Fruit fly (Drosophila melanogaster) whole organism, embryonic: ENCODE measurements around the gene Eip93F.

Source experiments
- Aef1 ChIP-seq: fragments of 200-800 bp; sonication (Bioruptor generic); IDR thresholded peaks from 3 replicates; pipeline ENCODE4 v1.3.6; 2022; ENCODE audit warnings: missing biosample characterization, missing genetic modification characterization
- Bgb ChIP-seq: fragments of 200-800 bp; sonication (Bioruptor generic); IDR thresholded peaks from 2 replicates; pipeline ENCODE4 v1.3.6; 2022; ENCODE audit warnings: missing biosample characterization, missing genetic modification characterization; ENCODE audit not compliant: partially characterized antibody
- Blimp-1 ChIP-seq: fragments of 200-800 bp; sonication (Bioruptor generic); optimal IDR thresholded peaks from 3 replicates; lab custom pipeline; 2018; ENCODE audit warnings: missing biosample characterization, missing genetic modification characterization, mild to moderate bottlenecking, moderate library complexity, missing genetic modification reagents
- CG10274 ChIP-seq: fragments of 200-800 bp; sonication (Bioruptor generic); optimal IDR thresholded peaks from 3 replicates; lab custom pipeline; 2017; ENCODE audit warnings: missing biosample characterization, mild to moderate bottlenecking, missing genetic modification characterization
- CG11504 ChIP-seq: fragments of 200-800 bp; sonication (Bioruptor generic); optimal IDR thresholded peaks from 3 replicates; lab custom pipeline; 2019; ENCODE audit warnings: missing biosample characterization, mild to moderate bottlenecking, missing genetic modification characterization, moderate library complexity
- CG17361 ChIP-seq: fragments of 200-800 bp; sonication (Bioruptor generic); IDR thresholded peaks from 3 replicates; pipeline ENCODE4 v1.3.6; 2022; ENCODE audit warnings: missing biosample characterization, missing genetic modification characterization
- CG2712 ChIP-seq: fragments of 200-800 bp; optimal IDR thresholded peaks from 3 replicates; lab custom pipeline; 2019; ENCODE audit warnings: missing biosample characterization, mild to moderate bottlenecking, missing genetic modification characterization, moderate library complexity
- CG2889 ChIP-seq: fragments of 200-800 bp; sonication (Bioruptor generic); IDR thresholded peaks from 3 replicates; pipeline ENCODE4 v1.3.6; 2022; ENCODE audit warnings: missing biosample characterization, missing genetic modification characterization
- CG31441 ChIP-seq: fragments of 200-800 bp; sonication (Bioruptor generic); IDR thresholded peaks from 2 replicates; pipeline ENCODE4 v1.3.6; 2022; ENCODE audit warnings: missing biosample characterization, missing genetic modification characterization
- CG4820 ChIP-seq: fragments of 200-800 bp; sonication (Bioruptor generic); optimal IDR thresholded peaks from 3 replicates; lab custom pipeline; 2016; ENCODE audit warnings: missing biosample characterization, missing genetic modification characterization
- CG6175 ChIP-seq: fragments of 200-800 bp; sonication (Bioruptor generic); IDR thresholded peaks from 3 replicates; pipeline ENCODE4 v1.3.6; 2022; ENCODE audit warnings: missing biosample characterization, missing genetic modification characterization
- CG7786 ChIP-seq: fragments of 200-800 bp; sonication (Bioruptor generic); optimal IDR thresholded peaks from 2 replicates; lab custom pipeline; 2016; ENCODE audit warnings: missing biosample characterization, missing genetic modification characterization
- CG7839 ChIP-seq: fragments of 200-800 bp; sonication (Bioruptor generic); optimal IDR thresholded peaks from 3 replicates; lab custom pipeline; 2018; ENCODE audit warnings: missing biosample characterization, mild to moderate bottlenecking, missing genetic modification characterization, moderate library complexity
- CG9215 ChIP-seq: fragments of 200-800 bp; sonication (Bioruptor generic); IDR thresholded peaks from 2 replicates; pipeline ENCODE4 v1.3.6; 2022; ENCODE audit warnings: missing biosample characterization, missing genetic modification characterization
- CG9797 ChIP-seq: fragments of 200-800 bp; sonication (Bioruptor generic); optimal IDR thresholded peaks from 3 replicates; lab custom pipeline; 2018; ENCODE audit warnings: missing biosample characterization, mild to moderate bottlenecking, missing genetic modification characterization
- Dad ChIP-seq: fragments of 200-800 bp; sonication (Bioruptor generic); optimal IDR thresholded peaks from 3 replicates; lab custom pipeline; 2016; ENCODE audit warnings: missing biosample characterization, missing genetic modification characterization
- Fer2 ChIP-seq: fragments of 200-800 bp; sonication (Bioruptor generic); optimal IDR thresholded peaks from 2 replicates; lab custom pipeline; 2018; ENCODE audit warnings: missing biosample characterization, mild to moderate bottlenecking, missing genetic modification characterization, moderate library complexity
- HLH3B ChIP-seq: fragments of 200-800 bp; sonication (Bioruptor generic); IDR thresholded peaks from 2 replicates; pipeline ENCODE4 v1.3.6; 2022; ENCODE audit warnings: missing biosample characterization, missing genetic modification characterization
- Hr51 ChIP-seq, 2 experiments: fragments of 200-800 bp; sonication (Bioruptor generic); optimal IDR thresholded peaks; 2 replicates in 1 of 2; 3 replicates in 1 of 2; lab custom pipeline; 2016 to 2018; ENCODE audit warnings: missing biosample characterization in 2 of 2, missing genetic modification characterization in 2 of 2, mild to moderate bottlenecking in 1 of 2, moderate library complexity in 1 of 2
- Lpt ChIP-seq: fragments of >200 bp; optimal IDR thresholded peaks from 2 replicates; lab custom pipeline; 2018; ENCODE audit warnings: missing biosample characterization, missing genetic modification characterization
- Nf-YA ChIP-seq: fragments of 200-800 bp; sonication (Bioruptor generic); IDR thresholded peaks from 2 replicates; pipeline ENCODE4 v1.3.6; 2022; ENCODE audit warnings: missing biosample characterization, missing genetic modification characterization
- Oli ChIP-seq: fragments of 200-800 bp; sonication (Bioruptor generic); optimal IDR thresholded peaks from 2 replicates; lab custom pipeline; 2018; ENCODE audit warnings: missing biosample characterization, mild to moderate bottlenecking, missing genetic modification characterization, moderate library complexity
- Ptx1 ChIP-seq: fragments of 200-800 bp; sonication (Bioruptor generic); IDR thresholded peaks from 2 replicates; pipeline ENCODE4 v1.3.6; 2022; ENCODE audit warnings: missing biosample characterization, missing genetic modification characterization
- Rfx ChIP-seq: fragments of 200-800 bp; sonication (Bioruptor generic); IDR thresholded peaks from 2 replicates; pipeline ENCODE4 v1.3.6; 2022; ENCODE audit warnings: missing biosample characterization, missing genetic modification characterization
- Six4 ChIP-seq: fragments of 200-800 bp; sonication (Bioruptor generic); optimal IDR thresholded peaks from 2 replicates; lab custom pipeline; 2016; ENCODE audit warnings: missing biosample characterization, missing genetic modification characterization
- Sox100B ChIP-seq: fragments of 200-800 bp; sonication (Bioruptor generic); optimal IDR thresholded peaks from 3 replicates; lab custom pipeline; 2018; ENCODE audit warnings: missing biosample characterization, mild to moderate bottlenecking, missing genetic modification characterization
- Sox102F ChIP-seq: fragments of 200-800 bp; sonication (Bioruptor generic); optimal IDR thresholded peaks from 2 replicates; lab custom pipeline; 2018; ENCODE audit warnings: missing biosample characterization, mild to moderate bottlenecking, missing genetic modification characterization, moderate library complexity
- Ssrp ChIP-seq: fragments of 200-800 bp; sonication (Bioruptor generic); optimal IDR thresholded peaks from 2 replicates; lab custom pipeline; 2018; ENCODE audit warnings: missing biosample characterization, mild to moderate bottlenecking, missing genetic modification characterization, moderate library complexity
- Xbp1 ChIP-seq: fragments of 200-800 bp; sonication (Bioruptor generic); optimal IDR thresholded peaks from 3 replicates; lab custom pipeline; 2016; ENCODE audit warnings: missing biosample characterization, mild to moderate bottlenecking, missing genetic modification characterization
- aop ChIP-seq: fragments of 200-800 bp; sonication (Bioruptor generic); IDR thresholded peaks from 2 replicates; pipeline ENCODE4 v1.3.6; 2022; ENCODE audit warnings: missing biosample characterization, missing genetic modification characterization
- cad ChIP-seq: fragments of >200 bp; optimal IDR thresholded peaks from 2 replicates; lab custom pipeline; 2017; ENCODE audit warnings: missing biosample characterization, missing genetic modification characterization
- danr ChIP-seq: fragments of 200-800 bp; sonication (Bioruptor generic); IDR thresholded peaks from 2 replicates; pipeline ENCODE4 v1.3.6; 2022; ENCODE audit warnings: missing biosample characterization, missing genetic modification characterization
- dmrt11E ChIP-seq: fragments of 200-800 bp; sonication (Bioruptor generic); optimal IDR thresholded peaks from 3 replicates; lab custom pipeline; 2018; ENCODE audit warnings: missing biosample characterization, mild to moderate bottlenecking, missing genetic modification characterization, moderate library complexity
- dmrt99B ChIP-seq: fragments of 200-800 bp; sonication (Bioruptor generic); optimal IDR thresholded peaks from 2 replicates; lab custom pipeline; 2018; ENCODE audit warnings: missing biosample characterization, mild to moderate bottlenecking, missing genetic modification characterization, moderate library complexity
- en ChIP-seq: fragments of 200-800 bp; sonication (Bioruptor generic); optimal IDR thresholded peaks from 2 replicates; lab custom pipeline; 2016; ENCODE audit warnings: missing biosample characterization, missing genetic modification characterization
- esg ChIP-seq: fragments of 200-800 bp; sonication (Bioruptor generic); conservative IDR thresholded peaks from 2 replicates; pipeline ENCODE4 v1.3.6; 2022; ENCODE audit warnings: missing biosample characterization, missing genetic modification characterization
- gfzf ChIP-seq: fragments of 200-800 bp; sonication (Bioruptor generic); optimal IDR thresholded peaks from 2 replicates; lab custom pipeline; 2016; ENCODE audit warnings: missing biosample characterization, mild to moderate bottlenecking, missing genetic modification characterization, moderate library complexity
- ham ChIP-seq: fragments of 200-800 bp; sonication (Bioruptor generic); IDR thresholded peaks from 2 replicates; pipeline ENCODE4 v1.3.6; 2022; ENCODE audit warnings: missing biosample characterization, missing genetic modification characterization
- hbn ChIP-seq: fragments of 200-800 bp; sonication (Bioruptor generic); IDR thresholded peaks from 2 replicates; pipeline ENCODE4 v1.3.6; 2022; ENCODE audit warnings: missing biosample characterization, missing genetic modification characterization; ENCODE audit not compliant: partially characterized antibody
- nom ChIP-seq: fragments of 200-800 bp; sonication (Bioruptor generic); optimal IDR thresholded peaks from 2 replicates; lab custom pipeline; 2017; ENCODE audit warnings: missing biosample characterization, missing genetic modification characterization, mild to moderate bottlenecking, moderate library complexity, missing genetic modification reagents
- oc ChIP-seq: fragments of 200-800 bp; sonication (Bioruptor generic); optimal IDR thresholded peaks from 2 replicates; lab custom pipeline; 2018; ENCODE audit warnings: missing biosample characterization, mild to moderate bottlenecking, missing genetic modification characterization, moderate library complexity
- peb ChIP-seq: fragments of 200-800 bp; sonication (Bioruptor generic); IDR thresholded peaks from 2 replicates; pipeline ENCODE4 v1.3.6; 2022; ENCODE audit warnings: missing biosample characterization, missing genetic modification characterization
- phol ChIP-seq: fragments of 200-800 bp; sonication (Bioruptor generic); optimal IDR thresholded peaks from 3 replicates; lab custom pipeline; 2018; ENCODE audit warnings: missing biosample characterization, mild to moderate bottlenecking, missing genetic modification characterization, moderate library complexity
- sim ChIP-seq: fragments of 200-800 bp; sonication (Bioruptor generic); IDR thresholded peaks from 2 replicates; pipeline ENCODE4 v1.3.6; 2022; ENCODE audit warnings: missing biosample characterization, missing genetic modification characterization
- sima ChIP-seq: fragments of 200-800 bp; sonication (Bioruptor generic); optimal IDR thresholded peaks from 2 replicates; lab custom pipeline; 2016; ENCODE audit warnings: missing biosample characterization, missing genetic modification characterization
- slbo ChIP-seq: fragments of 200-800 bp; sonication (Bioruptor generic); IDR thresholded peaks from 2 replicates; pipeline ENCODE4 v1.3.6; 2022; ENCODE audit warnings: missing biosample characterization, missing genetic modification characterization
- slou ChIP-seq: fragments of 200-800 bp; sonication (Bioruptor generic); optimal IDR thresholded peaks from 3 replicates; lab custom pipeline; 2016; ENCODE audit warnings: missing biosample characterization, missing genetic modification characterization
- ttk ChIP-seq: fragments of 200-800 bp; sonication (Bioruptor generic); IDR thresholded peaks from 2 replicates; pipeline ENCODE4 v2.1.2; 2022; ENCODE audit warnings: missing biosample characterization, missing genetic modification characterization
- unpg ChIP-seq: fragments of 200-800 bp; sonication (Bioruptor generic); optimal IDR thresholded peaks from 3 replicates; lab custom pipeline; 2018; ENCODE audit warnings: missing biosample characterization, mild to moderate bottlenecking, missing genetic modification characterization, moderate library complexity

Gene Eip93F

dm6 chr3R:21937075-21937950, 11.6 kb upstream of the Eip93F start (continued):
- no peak for TF ChIP-seq CG7786 (GFP tag; lab: Kevin White, UChicago)
- TF ChIP-seq slou: no peak
- TF ChIP-seq Hr51 (GFP tag; optimal IDR thresholded peaks at IDR 0.05; lab: Kevin White, UChicago): peak in 1 of 2 experiments; percentile 37
- peak; percentile 51 for TF ChIP-seq phol (tag; lab: Kevin White, UChicago)
- TF ChIP-seq Six4 (GFP tag; lab: Kevin White, UChicago): peak; percentile 17
- peak; percentile 19 for TF ChIP-seq dmrt11E (tag; lab: Kevin White, UChicago)
- TF ChIP-seq ham (GFP tag; lab: Robert Waterston, UW): no peak
- peak; percentile 43; the same call in 1 of the 3 replicates for TF ChIP-seq CG17361 (GFP tag; lab: Robert Waterston, UW)
- TF ChIP-seq CG9215: peak; percentile 14; the same call in 1 of the 2 replicates
- TF ChIP-seq CG2712 (tag; lab: Kevin White, UChicago): peak; percentile 56
- TF ChIP-seq ttk (GFP tag; lab: Robert Waterston, UW): peak; percentile 46; the same call in 1 of the 2 replicates
- peak; percentile 70 for TF ChIP-seq CG11504
- 0 out of 2 replicates have a peak, but pooled peaks have one; percentile 11 for TF ChIP-seq sim
- no peak for TF ChIP-seq Fer2
- TF ChIP-seq esg (GFP tag; lab: Robert Waterston, UW): peak; percentile 48
- TF ChIP-seq Ssrp: peak; percentile 15
- no peak for TF ChIP-seq CG10274 (GFP tag; lab: Kevin White, UChicago)
- no peak for TF ChIP-seq cad (GFP tag; lab: Kevin White, UChicago)
- TF ChIP-seq gfzf (GFP tag; lab: Kevin White, UChicago): no peak
- no peak for TF ChIP-seq Nf-YA
- peak; percentile 23 for TF ChIP-seq Oli
- TF ChIP-seq HLH3B (GFP tag; lab: Robert Waterston, UW): 0 out of 2 replicates have a peak, but pooled peaks have one; percentile 19
- TF ChIP-seq danr (GFP tag; lab: Robert Waterston, UW): no peak
- no peak for TF ChIP-seq Bgb (GFP tag; lab: Robert Waterston, UW)
- peak; percentile 16; the same call in 1 of the 3 replicates for TF ChIP-seq CG2889 (GFP tag; lab: Robert Waterston, UW)
- peak; percentile 51 for TF ChIP-seq Sox102F
- peak; percentile 25 for TF ChIP-seq Xbp1 (GFP tag; lab: Kevin White, UChicago)
- TF ChIP-seq CG6175 (GFP tag; lab: Robert Waterston, UW): no peak
- TF ChIP-seq slbo (GFP tag; lab: Robert Waterston, UW): peak; percentile 48
- TF ChIP-seq sima (GFP tag; lab: Kevin White, UChicago): no peak
- peak; percentile 12 for TF ChIP-seq Sox100B (GFP tag; lab: Kevin White, UChicago)
- peak; percentile 96 for TF ChIP-seq nom
- TF ChIP-seq hbn (GFP tag; lab: Robert Waterston, UW): no peak
- TF ChIP-seq unpg (GFP tag; lab: Kevin White, UChicago): peak; percentile 28
- TF ChIP-seq Ptx1 (GFP tag; lab: Robert Waterston, UW): peak; percentile 66
- no peak for TF ChIP-seq en (GFP tag; lab: Kevin White, UChicago)
- TF ChIP-seq CG7839: peak; percentile 45
- peak; percentile 68 for TF ChIP-seq Blimp-1 (GFP tag; lab: Kevin White, UChicago)
- peak; percentile 32 for TF ChIP-seq CG4820 (GFP tag; lab: Kevin White, UChicago)
- TF ChIP-seq Aef1 (GFP tag; lab: Robert Waterston, UW): peak; percentile 24; the same call in 1 of the 3 replicates
- peak; percentile 46 for TF ChIP-seq CG31441 (GFP tag; lab: Robert Waterston, UW)
- TF ChIP-seq CG9797 (GFP tag; lab: Kevin White, UChicago): no peak
- no peak for TF ChIP-seq Lpt (GFP tag; lab: Kevin White, UChicago)
- peak; percentile 41 for TF ChIP-seq dmrt99B (tag; lab: Kevin White, UChicago)
- TF ChIP-seq Rfx (GFP tag; lab: Robert Waterston, UW): peak; percentile 55; the same call in 1 of the 2 replicates
- TF ChIP-seq Dad (GFP tag; lab: Kevin White, UChicago): no peak
- no peak for TF ChIP-seq peb (GFP tag; lab: Robert Waterston, UW)
- TF ChIP-seq aop: no peak
- TF ChIP-seq oc (tag; lab: Kevin White, UChicago): no peak
